Fruit fly (Drosophila melanogaster) S2 (cell line): ENCODE results near the gene fred.

Experiments used
- CG8478 ChIP-seq: fragments of >200 bp; optimal IDR thresholded peaks from 2 replicates; lab custom pipeline; 2018
- CTCF ChIP-seq, 2 experiments: fragments of >200 bp; optimal IDR thresholded peaks; 2 replicates each; lab custom pipeline; 2018

DNA sequence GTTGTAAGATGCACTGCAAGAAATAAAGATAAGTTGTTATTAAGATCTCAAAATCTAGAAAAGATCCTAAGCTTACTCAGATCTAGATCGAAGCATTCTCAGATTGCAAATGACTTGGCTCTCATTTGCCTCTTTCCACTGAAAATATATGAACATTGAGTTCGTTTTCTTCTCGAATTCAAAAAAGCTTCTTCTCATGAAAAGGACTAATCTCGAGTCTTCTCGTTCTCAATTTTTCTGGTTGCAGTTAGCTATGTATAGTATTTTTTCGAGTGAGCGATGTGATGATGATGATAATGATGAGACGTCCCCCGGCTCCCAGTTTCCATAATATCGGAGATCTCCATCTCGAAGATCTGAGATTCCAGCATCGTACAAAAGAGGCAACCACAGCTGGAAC, 135.1 kb downstream of the fred start:
- TF ChIP-seq CG8478 (lab: Kevin White, UChicago) (no peak), CTCF (optimal IDR thresholded peaks at IDR 0.05; lab: Kevin White, UChicago) (no peak)
